Worm (Caenorhabditis elegans): ENCODE measurements around the gene mrpl-12.

Gene mrpl-12

ce11 chrIII:10689057-10689456 is 18.5 kb upstream of the mrpl-12 start, which contains the start of gene Y39A1A.31 (continued):
- TF ChIP-seq sea-2 (GFP tag; IDR thresholded peaks at IDR 0.05) (no peak), F33H1.4 (GFP tag; IDR thresholded peaks at IDR 0.05) (no peak), ztf-6 (GFP tag; IDR thresholded peaks at IDR 0.05) (no peak), Y67H2A.10 (GFP tag; conservative IDR thresholded peaks at IDR 0.05) (no peak)

ce11 chrIII:10691019-10691418 is 16.5 kb upstream of the mrpl-12 start, which contains the start of gene Y39A1A.17:
Gene Y39A1A.17, minus strand, starts transcription at chrIII:10691119.
- TF ChIP-seq T07F8.4 (tag; optimal IDR thresholded peaks at IDR 0.05): no peak
- no peak for TF ChIP-seq hmg-20 (GFP tag; IDR thresholded peaks at IDR 0.05)
- TF ChIP-seq snpc-4 (GFP tag; optimal IDR thresholded peaks at IDR 0.05): no peak
- TF ChIP-seq snpc-4 (tag; optimal IDR thresholded peaks at IDR 0.05): no peak
- TF ChIP-seq unc-62 (GFP tag; optimal IDR thresholded peaks at IDR 0.05): no peak

- peak; percentile 69 for TF ChIP-seq hmg-1.2 (GFP tag; IDR thresholded peaks at IDR 0.05)
- TF ChIP-seq F57A8.1 (GFP tag; optimal IDR thresholded peaks at IDR 0.05): no peak
Observed at ce11 chrIII:10694294-10694693, 13.3 kb upstream of the mrpl-12 start, which contains the start of the genes Y39A1A.18 and fmo-3. Gene Y39A1A.18, minus strand, starts transcription at chrIII:10694485. Gene fmo-3, plus strand, starts transcription at chrIII:10694681.

ce11 chrIII:10700460-10700859 is 7.1 kb upstream of the mrpl-12 start, which contains the start of gene Y39A1A.20:
Gene Y39A1A.20, minus strand, starts transcription at chrIII:10700560.
- TF ChIP-seq F57C9.4 (tag; optimal IDR thresholded peaks at IDR 0.05) (no peak), nfya-2 (GFP tag; IDR thresholded peaks at IDR 0.05) (no peak), unc-130 (GFP tag; optimal IDR thresholded peaks at IDR 0.05) (no peak), zim-3 (tag; optimal IDR thresholded peaks at IDR 0.05) (no peak), aptf-2 (GFP tag; conservative IDR thresholded peaks at IDR 0.05) (no peak), lir-1 (GFP tag; conservative IDR thresholded peaks at IDR 0.05) (no peak), nhr-90 (tag; optimal IDR thresholded peaks at IDR 0.05) (no peak), athp-1 (tag; optimal IDR thresholded peaks at IDR 0.05) (no peak), nhr-27 (tag; optimal IDR thresholded peaks at IDR 0.05) (no peak), egl-44 (GFP tag; IDR thresholded peaks at IDR 0.05) (no peak), gei-17 (GFP tag; optimal IDR thresholded peaks at IDR 0.05) (no peak), T07F8.4 (tag; optimal IDR thresholded peaks at IDR 0.05) (no peak), lsy-27 (tag; optimal IDR thresholded peaks at IDR 0.05; ENCODE audit: borderline replicate concordance, insufficient read depth) (no peak), D2030.7 (GFP tag; IDR thresholded peaks at IDR 0.05) (no peak), Y56A3A.18 (GFP tag; IDR thresholded peaks at IDR 0.05) (no peak), F39B2.1 (GFP tag; IDR thresholded peaks at IDR 0.05) (no peak)

ce11 chrIII:10702805-10703204 is 4.8 kb upstream of the mrpl-12 start:
- TF ChIP-seq ztf-18 (tag; optimal IDR thresholded peaks at IDR 0.05): no peak
- no peak for TF ChIP-seq tbx-9 (tag; optimal IDR thresholded peaks at IDR 0.05; ENCODE audit: borderline replicate concordance)
- no peak for TF ChIP-seq rec-8 (tag; optimal IDR thresholded peaks at IDR 0.05)
- no peak for TF ChIP-seq F57A8.1 (GFP tag; optimal IDR thresholded peaks at IDR 0.05)
- TF ChIP-seq bed-1 (GFP tag; IDR thresholded peaks at IDR 0.05): no peak
- no peak for TF ChIP-seq attf-5 (GFP tag; optimal IDR thresholded peaks at IDR 0.05)
- no peak for TF ChIP-seq T07F8.4 (tag; optimal IDR thresholded peaks at IDR 0.05)
- TF ChIP-seq F52B5.7 (tag; optimal IDR thresholded peaks at IDR 0.05): no peak
- TF ChIP-seq ztf-28 (GFP tag; IDR thresholded peaks at IDR 0.05): no peak
